Worm (Caenorhabditis elegans): Measurements from ENCODE around the gene dim-1.

Gene dim-1

ce11 chrX:8083919-8084318 is 25.9 kb upstream of the dim-1 start, which contains the start of gene K07E3.4:
K07E3.4 (minus strand) TSS chrX:8084018.
- TF ChIP-seq klf-2 (GFP tag; conservative IDR thresholded peaks at IDR 0.05) (no peak), cog-1 (tag; optimal IDR thresholded peaks at IDR 0.05) (no peak), T22C8.4 (GFP tag; IDR thresholded peaks at IDR 0.05) (no peak), ztf-29 (GFP tag; IDR thresholded peaks at IDR 0.05) (no peak), ztf-23 (GFP tag; IDR thresholded peaks at IDR 0.05) (no peak), tab-1 (GFP tag; IDR thresholded peaks at IDR 0.05) (no peak), med-1 (GFP tag; optimal IDR thresholded peaks at IDR 0.05; ENCODE audit: insufficient read depth) (no peak), flt-1 (GFP tag; IDR thresholded peaks at IDR 0.05) (no peak), ref-1 (GFP tag; conservative IDR thresholded peaks at IDR 0.05) (no peak)

DNA sequence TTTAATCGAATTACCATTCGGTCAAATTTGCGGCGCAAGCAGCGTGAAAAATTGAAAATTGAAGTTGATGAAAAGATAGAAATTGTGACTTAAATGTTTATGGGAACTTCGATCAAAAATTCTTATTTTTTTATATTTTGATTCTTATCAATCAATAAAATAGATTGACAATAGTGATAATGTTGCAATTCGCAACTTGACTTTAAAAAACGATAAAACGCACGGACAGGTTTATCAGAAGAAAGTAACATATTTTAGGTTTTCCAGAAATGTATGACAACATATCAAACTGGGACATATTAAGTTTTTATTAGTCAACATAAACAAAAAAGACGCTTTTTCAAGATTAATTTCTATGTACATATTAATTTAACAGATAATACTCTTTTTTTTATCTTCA is 25.3 kb upstream of the dim-1 start:
- TF ChIP-seq T22C8.4 (GFP tag; IDR thresholded peaks at IDR 0.05) = no peak
- TF ChIP-seq klf-2 (GFP tag; conservative IDR thresholded peaks at IDR 0.05) = no peak
- no peak for TF ChIP-seq ztf-29 (GFP tag; IDR thresholded peaks at IDR 0.05)
- no peak for TF ChIP-seq cog-1 (tag; optimal IDR thresholded peaks at IDR 0.05)
- TF ChIP-seq tab-1 (GFP tag; IDR thresholded peaks at IDR 0.05) = no peak
- TF ChIP-seq flt-1 (GFP tag; IDR thresholded peaks at IDR 0.05) = no peak

DNA sequence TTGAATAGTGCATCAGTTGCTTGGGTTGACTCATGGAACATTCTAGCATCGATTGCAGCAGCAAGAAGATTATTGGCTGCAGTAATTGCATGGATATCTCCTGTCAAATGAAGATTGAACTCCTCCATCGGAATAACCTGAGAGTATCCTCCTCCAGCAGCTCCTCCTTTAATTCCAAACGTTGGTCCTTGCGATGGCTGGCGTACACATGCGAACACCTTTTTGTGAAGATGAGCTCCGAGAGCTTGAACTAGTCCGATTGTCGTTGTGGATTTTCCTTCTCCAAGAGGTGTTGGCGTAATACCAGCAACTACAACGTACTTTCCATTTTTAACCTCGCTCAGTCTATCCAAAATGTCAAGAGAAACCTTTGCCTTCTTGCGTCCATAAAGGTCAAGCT is 24.7 kb upstream of the dim-1 start:
- TF ChIP-seq flt-1 (GFP tag; IDR thresholded peaks at IDR 0.05) (no peak), ztf-23 (GFP tag; IDR thresholded peaks at IDR 0.05) (no peak), T22C8.4 (GFP tag; IDR thresholded peaks at IDR 0.05) (no peak), tab-1 (GFP tag; IDR thresholded peaks at IDR 0.05) (no peak), cog-1 (tag; optimal IDR thresholded peaks at IDR 0.05) (no peak), med-1 (GFP tag; optimal IDR thresholded peaks at IDR 0.05; ENCODE audit: insufficient read depth) (no peak), klf-2 (GFP tag; conservative IDR thresholded peaks at IDR 0.05) (no peak), ref-1 (GFP tag; conservative IDR thresholded peaks at IDR 0.05) (no peak)

ce11 chrX:8078899-8079298 is 20.9 kb upstream of the dim-1 start:
- TF ChIP-seq med-1 (GFP tag; optimal IDR thresholded peaks at IDR 0.05; ENCODE audit: insufficient read depth) = no peak
- TF ChIP-seq ztf-29 (GFP tag; IDR thresholded peaks at IDR 0.05) = no peak
- TF ChIP-seq tab-1 (GFP tag; IDR thresholded peaks at IDR 0.05) = no peak
- TF ChIP-seq T22C8.4 (GFP tag; IDR thresholded peaks at IDR 0.05) = no peak
- TF ChIP-seq cog-1 (tag; optimal IDR thresholded peaks at IDR 0.05) = no peak
- no peak for TF ChIP-seq ztf-23 (GFP tag; IDR thresholded peaks at IDR 0.05)
- no peak for TF ChIP-seq flt-1 (GFP tag; IDR thresholded peaks at IDR 0.05)
- no peak for TF ChIP-seq ref-1 (GFP tag; conservative IDR thresholded peaks at IDR 0.05)
- TF ChIP-seq klf-2 (GFP tag; conservative IDR thresholded peaks at IDR 0.05) = no peak

DNA sequence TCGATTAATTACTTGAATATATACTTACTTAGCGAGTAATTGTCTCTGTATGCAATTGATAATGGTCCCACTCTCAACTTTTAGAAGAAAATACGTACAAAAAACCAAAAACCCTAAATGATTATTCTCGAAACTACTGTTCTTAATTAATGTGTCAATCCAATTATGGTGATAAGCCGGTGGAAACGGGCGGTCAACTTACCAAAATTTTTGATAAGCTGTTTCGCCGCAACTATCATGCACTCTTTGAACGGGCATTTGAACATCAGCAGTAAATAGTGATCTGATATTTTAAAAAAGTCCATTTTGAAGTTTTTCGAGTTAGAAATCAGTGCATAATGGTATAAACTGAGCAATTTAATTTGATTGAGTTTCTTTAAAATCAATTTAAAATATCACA is 20.4 kb upstream of the dim-1 start:
- TF ChIP-seq tab-1 (GFP tag; IDR thresholded peaks at IDR 0.05) (no peak), med-1 (GFP tag; optimal IDR thresholded peaks at IDR 0.05; ENCODE audit: insufficient read depth) (no peak), cog-1 (tag; optimal IDR thresholded peaks at IDR 0.05) (no peak), ref-1 (GFP tag; conservative IDR thresholded peaks at IDR 0.05) (no peak), klf-2 (GFP tag; conservative IDR thresholded peaks at IDR 0.05) (no peak), T22C8.4 (GFP tag; IDR thresholded peaks at IDR 0.05) (no peak), ztf-23 (GFP tag; IDR thresholded peaks at IDR 0.05) (no peak), flt-1 (GFP tag; IDR thresholded peaks at IDR 0.05) (no peak), ztf-29 (GFP tag; IDR thresholded peaks at IDR 0.05) (no peak)

ce11 chrX:8077748-8078147 is 19.7 kb upstream of the dim-1 start, which contains the start of gene C46F2.1:
C46F2.1 (plus strand) TSS chrX:8078048.
- TF ChIP-seq ztf-23 (GFP tag; IDR thresholded peaks at IDR 0.05) (no peak), ztf-29 (GFP tag; IDR thresholded peaks at IDR 0.05) (no peak), cog-1 (tag; optimal IDR thresholded peaks at IDR 0.05) (no peak), tab-1 (GFP tag; IDR thresholded peaks at IDR 0.05) (no peak), flt-1 (GFP tag; IDR thresholded peaks at IDR 0.05) (no peak), T22C8.4 (GFP tag; IDR thresholded peaks at IDR 0.05) (no peak), med-1 (GFP tag; optimal IDR thresholded peaks at IDR 0.05; ENCODE audit: insufficient read depth) (no peak), ref-1 (GFP tag; conservative IDR thresholded peaks at IDR 0.05) (no peak), klf-2 (GFP tag; conservative IDR thresholded peaks at IDR 0.05) (no peak)

DNA sequence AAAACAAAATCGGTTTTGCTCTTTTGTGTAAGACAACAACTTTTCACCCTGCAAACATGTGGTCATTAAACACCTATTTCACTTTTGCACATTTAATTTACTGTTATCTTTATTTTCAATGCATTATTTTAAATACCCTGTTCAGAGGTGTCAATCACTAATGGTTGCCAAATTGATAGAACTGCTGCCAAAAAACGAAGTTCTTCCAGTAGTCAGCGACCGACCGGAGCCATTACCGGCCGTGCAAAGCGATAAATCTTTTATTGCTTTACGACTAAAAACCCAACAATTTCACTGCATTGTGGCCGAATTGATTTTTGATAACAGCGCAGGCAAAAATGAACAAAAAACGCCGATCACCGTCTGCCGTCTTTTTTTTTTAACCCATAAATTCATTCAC is 16.5 kb upstream of the dim-1 start:
- TF ChIP-seq cog-1 (tag; optimal IDR thresholded peaks at IDR 0.05) (no peak), ztf-29 (GFP tag; IDR thresholded peaks at IDR 0.05) (no peak), tab-1 (GFP tag; IDR thresholded peaks at IDR 0.05) (no peak), ztf-23 (GFP tag; IDR thresholded peaks at IDR 0.05) (no peak), flt-1 (GFP tag; IDR thresholded peaks at IDR 0.05) (no peak), klf-2 (GFP tag; conservative IDR thresholded peaks at IDR 0.05) (no peak), ref-1 (GFP tag; conservative IDR thresholded peaks at IDR 0.05) (no peak), T22C8.4 (GFP tag; IDR thresholded peaks at IDR 0.05) (no peak), med-1 (GFP tag; optimal IDR thresholded peaks at IDR 0.05; ENCODE audit: insufficient read depth) (no peak)

ce11 chrX:8069293-8069692 is 11.3 kb upstream of the dim-1 start, which contains the start of gene C18A11.1:
C18A11.1 (plus strand) TSS chrX:8069328.
- no peak for TF ChIP-seq tab-1 (GFP tag; IDR thresholded peaks at IDR 0.05)
- TF ChIP-seq ztf-23 (GFP tag; IDR thresholded peaks at IDR 0.05) = no peak
- no peak for TF ChIP-seq med-1 (GFP tag; optimal IDR thresholded peaks at IDR 0.05; ENCODE audit: insufficient read depth)
- TF ChIP-seq ref-1 (GFP tag; conservative IDR thresholded peaks at IDR 0.05) = no peak
- no peak for TF ChIP-seq cog-1 (tag; optimal IDR thresholded peaks at IDR 0.05)
- no peak for TF ChIP-seq T22C8.4 (GFP tag; IDR thresholded peaks at IDR 0.05)

DNA sequence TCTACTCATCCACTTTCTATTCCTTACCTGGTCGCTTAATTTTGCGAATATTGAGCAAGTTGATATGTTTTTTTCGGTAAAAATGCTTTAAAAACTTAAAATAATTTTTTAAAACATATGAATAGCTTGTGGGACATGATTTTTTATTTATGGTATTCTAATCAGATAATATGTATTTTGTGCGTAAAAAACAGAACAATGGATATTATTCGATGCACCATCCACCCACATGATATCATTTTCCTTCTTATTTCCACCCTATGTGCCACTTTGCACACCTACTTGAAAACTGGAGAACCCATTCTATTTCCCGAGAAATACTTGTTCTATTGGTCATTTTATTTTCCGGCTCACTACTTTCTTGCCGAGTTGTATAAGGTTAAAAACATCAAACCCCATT is 9.2 kb upstream of the dim-1 start, which contains the start of gene C18A11.2:
C18A11.2 (plus strand) TSS at position 301 of the 400 bp plus-strand sequence.
- TF ChIP-seq T22C8.4 (GFP tag; IDR thresholded peaks at IDR 0.05) (no peak), flt-1 (GFP tag; IDR thresholded peaks at IDR 0.05) (no peak), tab-1 (GFP tag; IDR thresholded peaks at IDR 0.05) (no peak)

DNA sequence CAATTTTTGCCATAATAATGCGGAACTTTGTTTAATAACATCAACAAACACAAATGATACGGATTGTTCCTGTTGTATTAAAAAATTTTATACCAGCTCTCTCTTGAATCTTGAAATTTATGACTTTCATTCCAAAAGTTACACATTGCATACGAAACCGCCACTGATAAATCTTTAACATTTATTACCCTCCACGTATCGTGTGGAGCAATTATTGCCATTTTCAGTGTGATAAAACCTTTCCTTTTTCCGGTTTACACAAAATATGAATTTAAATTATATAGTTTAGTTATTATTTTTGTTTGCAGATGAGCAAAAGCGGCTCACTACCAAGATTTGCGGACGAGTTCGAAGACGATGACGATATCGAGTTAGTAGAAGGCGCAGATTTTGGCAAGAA is 2.8 kb upstream of the dim-1 start, which contains the start of gene C18A11.3:
C18A11.3 (plus strand) TSS at position 301 of the 400 bp plus-strand sequence.
- TF ChIP-seq T22C8.4 (GFP tag; IDR thresholded peaks at IDR 0.05) (no peak), klf-2 (GFP tag; conservative IDR thresholded peaks at IDR 0.05) (no peak), flt-1 (GFP tag; IDR thresholded peaks at IDR 0.05) (no peak), med-1 (GFP tag; optimal IDR thresholded peaks at IDR 0.05; ENCODE audit: insufficient read depth) (no peak), ref-1 (GFP tag; conservative IDR thresholded peaks at IDR 0.05) (no peak), cog-1 (tag; optimal IDR thresholded peaks at IDR 0.05) (no peak), tab-1 (GFP tag; IDR thresholded peaks at IDR 0.05) (no peak), ztf-29 (GFP tag; IDR thresholded peaks at IDR 0.05) (no peak), ztf-23 (GFP tag; IDR thresholded peaks at IDR 0.05) (no peak)
